Worm (Caenorhabditis elegans) whole organism, midembryonic: ENCODE data around the gene T12G3.2.

Source experiments
- T22C8.4 ChIP-seq: fragments of 200-800 bp; sonication (Bioruptor generic); IDR thresholded peaks from 2 replicates; pipeline ENCODE4 v1.3.6; 2022; ENCODE audit warnings: missing genetic modification characterization, missing compliant biosample characterization
- cog-1 ChIP-seq: sonication (generic microtip); optimal IDR thresholded peaks from 2 replicates; lab custom pipeline; 2016; ENCODE audit warnings: missing genetic modification characterization, missing compliant biosample characterization
- flt-1 ChIP-seq: fragments of 200-800 bp; sonication (Bioruptor generic); IDR thresholded peaks from 2 replicates; pipeline ENCODE4 v1.3.6; 2022; ENCODE audit warnings: missing genetic modification characterization, missing compliant biosample characterization
- med-1 ChIP-seq: sonication (generic microtip); optimal IDR thresholded peaks from 2 replicates; lab custom pipeline; 2017; ENCODE audit warnings: missing genetic modification characterization, mild to moderate bottlenecking, missing compliant biosample characterization, antibody characterized with exemption, missing genetic modification reagents; ENCODE audit not compliant: insufficient read depth
- ref-1 ChIP-seq: fragments of 200-800 bp; sonication (Bioruptor generic); conservative IDR thresholded peaks from 2 replicates; pipeline ENCODE4 v1.3.6; 2022; ENCODE audit warnings: missing genetic modification reagents, missing genetic modification characterization, missing compliant biosample characterization
- tab-1 ChIP-seq: fragments of 200-800 bp; sonication (Bioruptor generic); IDR thresholded peaks from 2 replicates; pipeline ENCODE4 v1.3.6; 2022; ENCODE audit warnings: missing genetic modification characterization, missing compliant biosample characterization
- ztf-23 ChIP-seq: fragments of 200-800 bp; sonication (Bioruptor generic); IDR thresholded peaks from 2 replicates; pipeline ENCODE4 v1.3.6; 2022; ENCODE audit warnings: missing genetic modification reagents, missing genetic modification characterization, missing compliant biosample characterization

ce11 chrIV:12009046-12009674, 37.6 kb downstream of the T12G3.2 start:
- TF ChIP-seq med-1 (no peak), ref-1 (GFP tag; lab: Robert Waterston, UW) (no peak), ztf-23 (no peak), T22C8.4 (GFP tag; lab: Robert Waterston, UW) (no peak), cog-1 (tag; lab: Kevin White, UChicago) (no peak), tab-1 (GFP tag; lab: Robert Waterston, UW) (no peak), flt-1 (GFP tag; lab: Robert Waterston, UW) (no peak)
